Worm (Caenorhabditis elegans) whole organism, L2 larva: Measurements from ENCODE around the gene ZK863.8.

Source experiments
- R02D3.7 ChIP-seq: fragments of 150-350 bp; optimal IDR thresholded peaks from 2 replicates; lab custom pipeline; 2014; ENCODE audit warnings: missing biosample characterization, missing genetic modification characterization
- ama-1 ChIP-seq: fragments of 150-350 bp; optimal IDR thresholded peaks from 2 replicates; lab custom pipeline; 2018; ENCODE audit warnings: inconsistent platforms
- elt-3 ChIP-seq: sonication (generic microtip); optimal IDR thresholded peaks from 2 replicates; lab custom pipeline; 2017; ENCODE audit warnings: missing biosample characterization, missing genetic modification characterization
- nhr-77 ChIP-seq: fragments of 150-350 bp; optimal IDR thresholded peaks from 2 replicates; lab custom pipeline; 2014; ENCODE audit warnings: missing biosample characterization, missing genetic modification characterization

ce11 chrV:12162220-12162619 is 25.1 kb downstream of the ZK863.8 start, which contains the start of gene C27A7.5:
- TF ChIP-seq elt-3 (tag; lab: Kevin White, UChicago) (no peak), ama-1 (no peak), R02D3.7 (tag; lab: Kevin White, UChicago) (no peak), nhr-77 (tag; lab: Kevin White, UChicago) (no peak)
